Worm (Caenorhabditis elegans) whole organism, early embryonic: ENCODE results near the gene F13E6.2.

Experiments
- ama-1 ChIP-seq: fragments of 150-350 bp; optimal IDR thresholded peaks from 2 replicates; lab custom pipeline; 2014
- ceh-13 ChIP-seq: fragments of 200-800 bp; sonication (Bioruptor generic); optimal IDR thresholded peaks from 2 replicates; lab custom pipeline; 2018; ENCODE audit warnings: mild to moderate bottlenecking, missing genetic modification characterization, missing compliant biosample characterization
- pes-1 ChIP-seq: fragments of 200-800 bp; sonication (Bioruptor generic); IDR thresholded peaks from 2 replicates; pipeline ENCODE4 v1.3.6; 2022; ENCODE audit warnings: missing genetic modification reagents, missing genetic modification characterization, missing compliant biosample characterization
- tbx-11 ChIP-seq: fragments of 200-800 bp; sonication (Bioruptor generic); IDR thresholded peaks from 2 replicates; pipeline ENCODE4 v1.3.6; 2022; ENCODE audit warnings: missing genetic modification characterization, missing compliant biosample characterization

DNA sequence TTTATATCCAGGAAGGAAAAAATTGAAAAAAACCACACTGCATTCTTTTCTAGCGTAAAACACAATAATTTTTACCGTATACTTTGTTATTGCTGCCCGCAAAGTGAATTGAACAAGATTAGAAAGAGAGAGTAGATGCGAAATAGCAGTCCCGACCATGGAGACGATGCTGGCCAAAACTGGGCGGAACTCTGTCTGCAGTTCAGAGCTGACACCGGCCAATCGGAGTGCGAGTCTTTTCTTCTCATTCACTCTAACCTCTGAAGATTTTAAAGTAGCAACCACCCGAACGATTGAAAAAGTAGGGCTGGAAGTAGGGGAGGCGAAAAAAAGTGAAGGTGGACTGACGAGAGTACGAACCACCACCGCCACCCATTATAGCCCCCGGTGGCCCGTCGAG is 17.5 kb downstream of the F13E6.2 start:
- TF ChIP-seq ama-1 (lab: Kevin White, UChicago): no peak
- no peak for TF ChIP-seq tbx-11
- TF ChIP-seq pes-1 (GFP tag; lab: Robert Waterston, UW): no peak
- no peak for TF ChIP-seq ceh-13 (GFP tag; lab: Kevin White, UChicago)
